Worm (Caenorhabditis elegans) whole organism, L1 larva: ENCODE data around the gene rcat-1.

ENCODE experiments used
- C04F5.9 ChIP-seq: sonication (generic microtip); optimal IDR thresholded peaks from 2 replicates; lab custom pipeline; 2016; ENCODE audit warnings: missing genetic modification characterization, missing compliant biosample characterization
- C34B4.2 ChIP-seq: sonication (generic microtip); optimal IDR thresholded peaks from 2 replicates; lab custom pipeline; 2017; ENCODE audit warnings: mild to moderate bottlenecking, missing genetic modification characterization, missing compliant biosample characterization
- ama-1 ChIP-seq: fragments of 150-350 bp; optimal IDR thresholded peaks from 2 replicates; lab custom pipeline; 2014
- blmp-1 ChIP-seq: fragments of 150-350 bp; optimal IDR thresholded peaks from 2 replicates; lab custom pipeline; 2014; ENCODE audit warnings: missing biosample characterization, missing genetic modification characterization
- ceh-8 ChIP-seq: fragments of 200-800 bp; sonication (Bioruptor generic); optimal IDR thresholded peaks from 2 replicates; lab custom pipeline; 2018; ENCODE audit warnings: mild to moderate bottlenecking, missing genetic modification characterization, moderate library complexity, missing compliant biosample characterization
- ceh-82 ChIP-seq, 3 experiments: fragments of 150-350 bp in 1 of 3; sonication (generic microtip) in 2 of 3; optimal IDR thresholded peaks; 2 replicates each; lab custom pipeline; 2014 to 2017; ENCODE audit warnings: missing biosample characterization in 3 of 3, missing genetic modification characterization in 3 of 3
- ceh-88 ChIP-seq: fragments of 200-800 bp; sonication (Bioruptor generic); IDR thresholded peaks from 2 replicates; pipeline ENCODE4 v1.3.6; 2022; ENCODE audit warnings: missing genetic modification characterization, missing compliant biosample characterization
- ceh-90 ChIP-seq: sonication (generic microtip); optimal IDR thresholded peaks from 2 replicates; lab custom pipeline; 2016; ENCODE audit warnings: missing genetic modification characterization, missing compliant biosample characterization
- ces-1 ChIP-seq: fragments of 150-350 bp; optimal IDR thresholded peaks from 2 replicates; lab custom pipeline; 2014; ENCODE audit warnings: missing biosample characterization, missing genetic modification reagents, missing genetic modification characterization
- efl-1 ChIP-seq, 4 experiments: fragments of 150-350 bp; optimal IDR thresholded peaks in 3 of 4; peaks in 1 of 4; 1 replicate in 1 of 4; 2 replicates in 3 of 4; lab custom pipeline; 2014; ENCODE audit warnings: missing biosample characterization in 2 of 4, missing genetic modification characterization in 2 of 4, missing genetic modification reagents in 2 of 4
- egl-13 ChIP-seq: sonication (generic microtip); optimal IDR thresholded peaks from 2 replicates; lab custom pipeline; 2016; ENCODE audit warnings: missing genotype, missing genetic modification reagents, missing genetic modification characterization, missing compliant biosample characterization
- elt-2 ChIP-seq: sonication (generic microtip); optimal IDR thresholded peaks from 2 replicates; lab custom pipeline; 2016; ENCODE audit warnings: missing genetic modification characterization, mild to moderate bottlenecking, inconsistent platforms, missing compliant biosample characterization, missing genetic modification reagents
- ets-5 ChIP-seq: fragments of 200-800 bp; sonication (Bioruptor generic); IDR thresholded peaks from 2 replicates; pipeline ENCODE4 v1.3.6; 2022; ENCODE audit warnings: missing genetic modification characterization, missing compliant biosample characterization
- fkh-4 ChIP-seq: sonication (generic microtip); optimal IDR thresholded peaks from 2 replicates; lab custom pipeline; 2016; ENCODE audit warnings: missing compliant biosample characterization, missing genetic modification characterization, borderline replicate concordance
- fkh-8 ChIP-seq: sonication (generic microtip); optimal IDR thresholded peaks from 2 replicates; lab custom pipeline; 2016; ENCODE audit warnings: mild to moderate bottlenecking, missing genetic modification characterization, missing compliant biosample characterization
- fos-1 ChIP-seq: fragments of 150-350 bp; optimal IDR thresholded peaks from 2 replicates; lab custom pipeline; 2014; ENCODE audit warnings: missing biosample characterization, missing genetic modification characterization
- grh-1 ChIP-seq: fragments of 200-800 bp; sonication (Bioruptor generic); IDR thresholded peaks from 2 replicates; pipeline ENCODE4 v1.3.6; 2022; ENCODE audit warnings: missing genetic modification reagents, missing genetic modification characterization, missing compliant biosample characterization
- hlh-4 ChIP-seq: sonication (generic microtip); optimal IDR thresholded peaks from 2 replicates; lab custom pipeline; 2016; ENCODE audit warnings: mild to moderate bottlenecking, missing genetic modification characterization, missing compliant biosample characterization
- isw-1 ChIP-seq: fragments of 200-800 bp; sonication (Bioruptor generic); IDR thresholded peaks from 2 replicates; pipeline ENCODE4 v1.3.6; 2022; ENCODE audit warnings: missing genetic modification characterization, missing compliant biosample characterization
- lin-13 ChIP-seq: fragments of 150-350 bp; optimal IDR thresholded peaks from 2 replicates; lab custom pipeline; 2014; ENCODE audit warnings: missing biosample characterization, missing genetic modification reagents, missing genetic modification characterization
- lin-14 ChIP-seq: fragments of 200-800 bp; sonication (Bioruptor generic); optimal IDR thresholded peaks from 2 replicates; lab custom pipeline; 2018; ENCODE audit warnings: mild to moderate bottlenecking, missing genetic modification characterization, moderate library complexity, missing compliant biosample characterization
- lin-35 ChIP-seq, 2 experiments: fragments of 150-350 bp; optimal IDR thresholded peaks; 2 replicates each; lab custom pipeline; 2014; ENCODE audit warnings: missing biosample characterization in 2 of 2, missing genetic modification characterization in 2 of 2, missing genetic modification reagents in 2 of 2
- lin-39 ChIP-seq: fragments of 150-350 bp; optimal IDR thresholded peaks from 2 replicates; lab custom pipeline; 2014; ENCODE audit warnings: missing biosample characterization, missing genetic modification reagents, missing genetic modification characterization
- mdl-1 ChIP-seq, 2 experiments: fragments of 150-350 bp; optimal IDR thresholded peaks; 2 replicates each; lab custom pipeline; 2014 to 2017; ENCODE audit warnings: missing biosample characterization in 2 of 2, missing genetic modification characterization in 2 of 2, inconsistent platforms in 1 of 2
- mef-2 ChIP-seq: fragments of 150-350 bp; optimal IDR thresholded peaks from 2 replicates; lab custom pipeline; 2014; ENCODE audit warnings: missing biosample characterization, missing genetic modification characterization
- nhr-237 ChIP-seq: fragments of 150-350 bp; optimal IDR thresholded peaks from 2 replicates; lab custom pipeline; 2014; ENCODE audit warnings: missing biosample characterization, missing genetic modification characterization
- nhr-28 ChIP-seq: fragments of 150-350 bp; optimal IDR thresholded peaks from 2 replicates; lab custom pipeline; 2014; ENCODE audit warnings: missing biosample characterization, missing genetic modification characterization
- nhr-76 ChIP-seq: sonication (generic microtip); optimal IDR thresholded peaks from 2 replicates; lab custom pipeline; 2017; ENCODE audit warnings: missing biosample characterization, missing genetic modification characterization
- nhr-77 ChIP-seq: fragments of 150-350 bp; optimal IDR thresholded peaks from 2 replicates; lab custom pipeline; 2014; ENCODE audit warnings: missing biosample characterization, missing genetic modification characterization
- nhr-84 ChIP-seq: sonication (generic microtip); optimal IDR thresholded peaks from 2 replicates; lab custom pipeline; 2017; ENCODE audit warnings: missing biosample characterization, missing genetic modification characterization
- nhr-85 ChIP-seq: sonication (generic microtip); peaks from one replicate; lab custom pipeline; 2016; ENCODE audit warnings: missing genetic modification characterization, inconsistent platforms, missing compliant biosample characterization
- nhr-90 ChIP-seq: sonication (generic microtip); optimal IDR thresholded peaks from 2 replicates; lab custom pipeline; 2016; ENCODE audit warnings: mild to moderate bottlenecking, missing genetic modification characterization, missing compliant biosample characterization; ENCODE audit not compliant: poor library complexity
- pax-3 ChIP-seq: fragments of 200-800 bp; sonication (Bioruptor generic); optimal IDR thresholded peaks from 2 replicates; lab custom pipeline; 2018; ENCODE audit warnings: mild to moderate bottlenecking, missing genetic modification characterization, moderate library complexity, missing compliant biosample characterization
- rnt-1 ChIP-seq: sonication (generic microtip); optimal IDR thresholded peaks from 2 replicates; lab custom pipeline; 2016; ENCODE audit warnings: mild to moderate bottlenecking, missing genetic modification characterization, moderate library complexity, missing compliant biosample characterization
- skn-1 ChIP-seq: fragments of 150-350 bp; optimal IDR thresholded peaks from 2 replicates; lab custom pipeline; 2014; ENCODE audit warnings: missing biosample characterization, missing genetic modification characterization
- snpc-4 ChIP-seq: fragments of 150-350 bp; optimal IDR thresholded peaks from 2 replicates; lab custom pipeline; 2014; ENCODE audit warnings: missing biosample characterization, missing genetic modification characterization
- sup-37 ChIP-seq: fragments of 200-800 bp; sonication (Bioruptor generic); optimal IDR thresholded peaks from 2 replicates; lab custom pipeline; 2018; ENCODE audit warnings: mild to moderate bottlenecking, missing genetic modification characterization, missing compliant biosample characterization
- swsn-7 ChIP-seq: sonication (generic microtip); optimal IDR thresholded peaks from 2 replicates; lab custom pipeline; 2016; ENCODE audit warnings: missing genetic modification characterization, missing compliant biosample characterization
- tbx-2 ChIP-seq: sonication (generic microtip); optimal IDR thresholded peaks from 2 replicates; lab custom pipeline; 2016; ENCODE audit warnings: missing genetic modification characterization, missing compliant biosample characterization
- tlp-1 ChIP-seq: fragments of 150-350 bp; optimal IDR thresholded peaks from 2 replicates; lab custom pipeline; 2014; ENCODE audit warnings: missing biosample characterization, missing genetic modification characterization
- unc-30 ChIP-seq: sonication (generic microtip); optimal IDR thresholded peaks from 2 replicates; lab custom pipeline; 2017; ENCODE audit warnings: missing biosample characterization, missing genetic modification characterization
- vab-15 ChIP-seq: sonication (generic microtip); optimal IDR thresholded peaks from 2 replicates; lab custom pipeline; 2017; ENCODE audit warnings: missing genotype, mild to moderate bottlenecking, missing genetic modification characterization, missing compliant biosample characterization
- zag-1 ChIP-seq: fragments of 150-350 bp; optimal IDR thresholded peaks from 2 replicates; lab custom pipeline; 2014; ENCODE audit warnings: missing biosample characterization, missing genetic modification characterization
- ztf-11 ChIP-seq, 2 experiments: sonication (generic microtip); optimal IDR thresholded peaks; 2 replicates each; lab custom pipeline; 2016 to 2017; ENCODE audit warnings: missing genetic modification characterization in 2 of 2, missing biosample characterization in 1 of 2, missing compliant biosample characterization in 1 of 2
- ztf-4 ChIP-seq: fragments of 150-350 bp; optimal IDR thresholded peaks from 2 replicates; lab custom pipeline; 2014; ENCODE audit warnings: missing biosample characterization, missing genetic modification characterization

The rcat-1 gene

ce11 chrIV:293995-294700, 38.9 kb upstream of the rcat-1 start:
- TF ChIP-seq efl-1 (optimal IDR thresholded peaks at IDR 0.05; lab: Kevin White, UChicago) = no peak
- peak in 1 of 2 experiments; percentile 93 for TF ChIP-seq efl-1 (GFP tag; optimal IDR thresholded peaks at IDR 0.05 in 1 of 2; lab: Kevin White, UChicago)
- no peak for TF ChIP-seq pax-3 (tag; lab: Kevin White, UChicago)
- peak; percentile 51 for TF ChIP-seq nhr-85

DNA sequence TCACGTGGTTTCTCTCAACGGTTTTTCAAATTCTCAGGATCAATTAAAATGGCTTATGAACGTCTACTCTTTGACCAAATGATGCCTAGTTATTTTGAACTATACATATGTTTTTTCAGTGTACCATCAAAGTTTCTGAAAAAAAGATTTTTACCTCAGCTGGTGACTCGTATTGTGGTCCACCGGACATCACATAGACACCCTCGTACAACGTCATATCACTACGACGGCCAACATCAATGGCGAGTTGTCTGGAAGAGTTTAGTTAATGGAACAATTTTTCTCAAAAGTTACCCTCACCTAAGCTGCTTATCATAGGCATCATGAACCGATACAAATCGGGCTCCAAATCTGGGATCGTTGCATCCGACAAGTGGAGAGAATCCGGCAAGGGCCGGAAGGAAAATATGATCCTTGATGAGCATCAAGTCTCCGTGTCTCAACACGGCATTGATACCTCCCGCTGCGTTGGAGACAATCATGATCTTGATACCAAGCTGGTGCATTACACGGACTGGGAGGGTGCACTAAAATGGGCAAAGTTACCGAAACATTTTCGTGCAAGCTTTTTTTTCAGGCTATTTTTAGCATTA, 38.0 kb upstream of the rcat-1 start:
- TF ChIP-seq vab-15 (tag; lab: Kevin White, UChicago) (no peak), grh-1 (GFP tag; lab: Robert Waterston, UW) (no peak), fos-1 (tag; lab: Kevin White, UChicago) (no peak), unc-30 (tag; lab: Kevin White, UChicago) (no peak), isw-1 (GFP tag; lab: Robert Waterston, UW) (no peak), blmp-1 (no peak), elt-2 (tag; lab: Kevin White, UChicago) (peak; percentile 10), snpc-4 (tag; lab: Kevin White, UChicago) (no peak), hlh-4 (tag; lab: Kevin White, UChicago) (no peak), nhr-85 (peak; percentile 77), lin-39 (no peak), nhr-90 (tag; lab: Kevin White, UChicago) (no peak), efl-1 (optimal IDR thresholded peaks at IDR 0.05; lab: Kevin White, UChicago) (no peak), efl-1 (GFP tag; optimal IDR thresholded peaks at IDR 0.05 in 1 of 2; lab: Kevin White, UChicago) (peak in 1 of 2 experiments; percentile 79), nhr-77 (no peak), nhr-84 (no peak), lin-14 (GFP tag; lab: Kevin White, UChicago) (no peak), ama-1 (lab: Kevin White, UChicago) (no peak), mdl-1 (tag; optimal IDR thresholded peaks at IDR 0.05; lab: Kevin White, UChicago) (no peak), mef-2 (tag; lab: Kevin White, UChicago) (no peak), ceh-82 (tag; optimal IDR thresholded peaks at IDR 0.05; lab: Kevin White, UChicago) (no peak), rnt-1 (tag; lab: Kevin White, UChicago) (no peak)

- TF ChIP-seq tbx-2 = peak; percentile 9
- no peak for TF ChIP-seq efl-1 (optimal IDR thresholded peaks at IDR 0.05; lab: Kevin White, UChicago)
- TF ChIP-seq efl-1 (GFP tag; optimal IDR thresholded peaks at IDR 0.05 in 1 of 2; lab: Kevin White, UChicago) = peak in 1 of 2 experiments; percentile 90
- no peak for TF ChIP-seq ces-1 (GFP tag; lab: Kevin White, UChicago)
- no peak for TF ChIP-seq unc-30 (tag; lab: Kevin White, UChicago)
- TF ChIP-seq lin-35 (GFP tag; optimal IDR thresholded peaks at IDR 0.05; lab: Kevin White, UChicago) = peak in 1 of 2 experiments; percentile 26
- no peak for TF ChIP-seq nhr-28 (tag; lab: Kevin White, UChicago)
- no peak for TF ChIP-seq C04F5.9
- no peak for TF ChIP-seq ztf-11 (tag; optimal IDR thresholded peaks at IDR 0.05; lab: Kevin White, UChicago)
- no peak for TF ChIP-seq ceh-88 (GFP tag; lab: Robert Waterston, UW)
- no peak for TF ChIP-seq C34B4.2 (tag; lab: Kevin White, UChicago)
- TF ChIP-seq sup-37 = no peak
- TF ChIP-seq ztf-4 (tag; lab: Kevin White, UChicago) = no peak
- TF ChIP-seq zag-1 (tag; lab: Kevin White, UChicago) = no peak
- TF ChIP-seq hlh-4 (tag; lab: Kevin White, UChicago) = no peak
- TF ChIP-seq fkh-4 = no peak
- no peak for TF ChIP-seq fkh-8 (tag; lab: Kevin White, UChicago)
- TF ChIP-seq lin-39 = no peak
- no peak for TF ChIP-seq grh-1 (GFP tag; lab: Robert Waterston, UW)
- no peak for TF ChIP-seq lin-13 (GFP tag; lab: Kevin White, UChicago)
- TF ChIP-seq swsn-7 (tag; lab: Kevin White, UChicago) = no peak
- no peak for TF ChIP-seq ets-5
- no peak for TF ChIP-seq nhr-76 (tag; lab: Kevin White, UChicago)
- TF ChIP-seq skn-1 (tag; lab: Kevin White, UChicago) = no peak
- TF ChIP-seq tlp-1 (tag; lab: Kevin White, UChicago) = no peak
- TF ChIP-seq ama-1 (lab: Kevin White, UChicago) = peak; percentile 20
- TF ChIP-seq lin-14 (GFP tag; lab: Kevin White, UChicago) = no peak
- TF ChIP-seq nhr-85 = peak; percentile 39
- no peak for TF ChIP-seq ceh-90 (tag; lab: Kevin White, UChicago)
- no peak for TF ChIP-seq nhr-84
- TF ChIP-seq egl-13 (tag; lab: Kevin White, UChicago) = no peak
- TF ChIP-seq isw-1 (GFP tag; lab: Robert Waterston, UW) = no peak
- no peak for TF ChIP-seq nhr-237 (tag; lab: Kevin White, UChicago)
- no peak for TF ChIP-seq ceh-8 (GFP tag; lab: Kevin White, UChicago)
Observed at ce11 chrIV:291851-292367, 36.7 kb upstream of the rcat-1 start.
